Worm (Caenorhabditis elegans): ENCODE data around the gene W07G4.2.
A peak's percentile ranks its signal among the peaks of the same experiment; 100 is the strongest.

The W07G4.2 gene

ce11 chrV:13036466-13036865 is at the start of gene W07G4.2:
Gene W07G4.2, minus strand, starts transcription at chrV:13036566.
- TF ChIP-seq Y55F3AM.14 (GFP tag; optimal IDR thresholded peaks at IDR 0.05) (no peak), ztf-1 (GFP tag; conservative IDR thresholded peaks at IDR 0.05) (no peak), unc-62 (GFP tag; optimal IDR thresholded peaks at IDR 0.05) (no peak), elt-1 (tag; optimal IDR thresholded peaks at IDR 0.05) (no peak), lin-11 (tag; optimal IDR thresholded peaks at IDR 0.05) (no peak), egl-27 (tag; optimal IDR thresholded peaks at IDR 0.05) (no peak), ztf-4 (tag; optimal IDR thresholded peaks at IDR 0.05) (no peak), nhr-129 (tag; optimal IDR thresholded peaks at IDR 0.05) (no peak), lsy-2 (tag; optimal IDR thresholded peaks at IDR 0.05) (no peak), lin-39 (tag; optimal IDR thresholded peaks at IDR 0.05) (no peak), alr-1 (tag; optimal IDR thresholded peaks at IDR 0.05) (no peak), dmd-4 (tag; optimal IDR thresholded peaks at IDR 0.05) (no peak), mbf-1 (tag; optimal IDR thresholded peaks at IDR 0.05) (no peak), nhr-6 (tag; optimal IDR thresholded peaks at IDR 0.05) (no peak), ceh-82 (tag; optimal IDR thresholded peaks at IDR 0.05) (no peak), nhr-25 (tag; optimal IDR thresholded peaks at IDR 0.05) (no peak), nhr-11 (tag; optimal IDR thresholded peaks at IDR 0.05) (no peak), ceh-16 (tag; optimal IDR thresholded peaks at IDR 0.05) (no peak), ama-1 (optimal IDR thresholded peaks at IDR 0.05) (no peak), nhr-77 (tag; optimal IDR thresholded peaks at IDR 0.05) (no peak)

ce11 chrV:13085917-13086552 is 49.7 kb upstream of the W07G4.2 start:
- TF ChIP-seq blmp-1 (tag; optimal IDR thresholded peaks at IDR 0.05; ENCODE audit: insufficient read depth) (no peak), sem-4 (tag; optimal IDR thresholded peaks at IDR 0.05) (peak; percentile 87), unc-62 (GFP tag; optimal IDR thresholded peaks at IDR 0.05) (peak; percentile 30), C34F6.9 (tag; optimal IDR thresholded peaks at IDR 0.05) (peak; percentile 68), mab-5 (tag; optimal IDR thresholded peaks at IDR 0.05) (no peak), egl-27 (tag; optimal IDR thresholded peaks at IDR 0.05) (peak; percentile 64), ZK546.5 (tag; optimal IDR thresholded peaks at IDR 0.05) (no peak), nhr-10 (tag; optimal IDR thresholded peaks at IDR 0.05) (no peak), lin-13 (GFP tag; optimal IDR thresholded peaks at IDR 0.05) (peak; percentile 73), lin-39 (tag; optimal IDR thresholded peaks at IDR 0.05) (peak; percentile 55), dmd-4 (tag; optimal IDR thresholded peaks at IDR 0.05) (no peak), ama-1 (optimal IDR thresholded peaks at IDR 0.05) (peak; percentile 60), F13H6.1 (tag; optimal IDR thresholded peaks at IDR 0.05) (peak; percentile 91), mbf-1 (tag; optimal IDR thresholded peaks at IDR 0.05) (no peak), peb-1 (tag; optimal IDR thresholded peaks at IDR 0.05) (no peak), ztf-4 (tag; optimal IDR thresholded peaks at IDR 0.05) (peak; percentile 75), elt-3 (tag; optimal IDR thresholded peaks at IDR 0.05) (no peak), nhr-12 (tag; optimal IDR thresholded peaks at IDR 0.05) (no peak), mdl-1 (tag; optimal IDR thresholded peaks at IDR 0.05) (peak; percentile 13 to 26), nhr-23 (tag; optimal IDR thresholded peaks at IDR 0.05) (no peak), nhr-25 (tag; optimal IDR thresholded peaks at IDR 0.05) (peak; percentile 57), nhr-21 (tag; optimal IDR thresholded peaks at IDR 0.05) (peak; percentile 27), nhr-129 (tag; optimal IDR thresholded peaks at IDR 0.05) (peak; percentile 82), nhr-77 (tag; optimal IDR thresholded peaks at IDR 0.05) (no peak), ztf-1 (GFP tag; conservative IDR thresholded peaks at IDR 0.05) (no peak), R02D3.7 (tag; optimal IDR thresholded peaks at IDR 0.05) (no peak), unc-55 (GFP tag; optimal IDR thresholded peaks at IDR 0.05) (peak; percentile 77), elt-1 (tag; optimal IDR thresholded peaks at IDR 0.05) (no peak), crh-2 (tag; optimal IDR thresholded peaks at IDR 0.05) (peak; percentile 88), aly-2 (tag; optimal IDR thresholded peaks at IDR 0.05) (no peak), fos-1 (tag; optimal IDR thresholded peaks at IDR 0.05) (peak; percentile 43), unc-39 (tag; optimal IDR thresholded peaks at IDR 0.05) (peak; percentile 45), sma-9 (GFP tag; optimal IDR thresholded peaks at IDR 0.05) (peak; percentile 93), sma-9 (tag; optimal IDR thresholded peaks at IDR 0.05) (no peak), zag-1 (tag; optimal IDR thresholded peaks at IDR 0.05) (peak; percentile 59), ceh-82 (tag; optimal IDR thresholded peaks at IDR 0.05) (peak; percentile 2), sma-3 (GFP tag; optimal IDR thresholded peaks at IDR 0.05) (peak; percentile 51), gmeb-1 (tag; optimal IDR thresholded peaks at IDR 0.05) (no peak), ceh-16 (tag; optimal IDR thresholded peaks at IDR 0.05) (peak; percentile 61), snpc-4 (tag; optimal IDR thresholded peaks at IDR 0.05) (peak; percentile 47), lsy-2 (tag; optimal IDR thresholded peaks at IDR 0.05) (peak; percentile 32 to 66), nhr-11 (tag; optimal IDR thresholded peaks at IDR 0.05) (no peak), lin-11 (tag; optimal IDR thresholded peaks at IDR 0.05) (peak; percentile 34), skn-1 (tag; optimal IDR thresholded peaks at IDR 0.05) (peak; percentile 24)

Measured in whole organism, L2 larva.